Worm (Caenorhabditis elegans) whole organism, young adult: ENCODE measurements around the gene C08E8.1.

Experiments used
- B0261.1 ChIP-seq: sonication (generic microtip); optimal IDR thresholded peaks from 2 replicates; lab custom pipeline; 2016; ENCODE audit warnings: mild to moderate bottlenecking, missing genetic modification characterization, moderate library complexity, missing compliant biosample characterization
- B0336.3 ChIP-seq: fragments of 200-800 bp; sonication (Bioruptor generic); IDR thresholded peaks from 2 replicates; pipeline ENCODE4 v1.3.6; 2022; ENCODE audit warnings: missing genetic modification characterization, missing compliant biosample characterization
- C17E4.6 ChIP-seq: fragments of 200-800 bp; sonication (Bioruptor generic); IDR thresholded peaks from 2 replicates; pipeline ENCODE4 v1.3.6; 2022; ENCODE audit warnings: missing genetic modification reagents, missing genetic modification characterization, missing compliant biosample characterization
- D2030.7 ChIP-seq: fragments of 200-800 bp; sonication (Bioruptor generic); IDR thresholded peaks from 2 replicates; pipeline ENCODE4 v1.3.6; 2022; ENCODE audit warnings: missing genetic modification reagents, missing genetic modification characterization, missing compliant biosample characterization
- F22D6.2 ChIP-seq: sonication (generic microtip); optimal IDR thresholded peaks from 2 replicates; lab custom pipeline; 2016; ENCODE audit warnings: mild to moderate bottlenecking, missing genetic modification characterization, missing compliant biosample characterization
- F39B2.1 ChIP-seq: fragments of 200-800 bp; sonication (Bioruptor generic); IDR thresholded peaks from 2 replicates; pipeline ENCODE4 v1.3.6; 2022; ENCODE audit warnings: missing genetic modification reagents, missing genetic modification characterization, missing compliant biosample characterization
- F55B11.4 ChIP-seq: sonication (generic microtip); optimal IDR thresholded peaks from 2 replicates; lab custom pipeline; 2016; ENCODE audit warnings: missing compliant biosample characterization, missing genetic modification characterization, borderline replicate concordance; ENCODE audit not compliant: insufficient read depth
- F57A8.1 ChIP-seq: fragments of 200-800 bp; sonication (Bioruptor generic); optimal IDR thresholded peaks from 2 replicates; lab custom pipeline; 2018; ENCODE audit warnings: mild to moderate bottlenecking, missing genetic modification characterization, moderate library complexity, missing compliant biosample characterization
- K11D2.4 ChIP-seq: fragments of 200-800 bp; sonication (Bioruptor generic); IDR thresholded peaks from 2 replicates; pipeline ENCODE4 v1.3.6; 2022; ENCODE audit warnings: missing genetic modification reagents, missing genetic modification characterization, missing compliant biosample characterization
- T07F8.4 ChIP-seq: sonication (generic microtip); optimal IDR thresholded peaks from 2 replicates; lab custom pipeline; 2016; ENCODE audit warnings: mild to moderate bottlenecking, missing genetic modification characterization, moderate library complexity, missing compliant biosample characterization
- T26A5.8 ChIP-seq: sonication (generic microtip); optimal IDR thresholded peaks from 2 replicates; lab custom pipeline; 2016; ENCODE audit warnings: missing genetic modification characterization, missing compliant biosample characterization
- Y56A3A.18 ChIP-seq: fragments of 200-800 bp; sonication (Bioruptor generic); IDR thresholded peaks from 2 replicates; pipeline ENCODE4 v1.3.6; 2022; ENCODE audit warnings: missing genetic modification reagents, missing genetic modification characterization, missing compliant biosample characterization
- bed-2 ChIP-seq: fragments of 200-800 bp; sonication (Bioruptor generic); IDR thresholded peaks from 2 replicates; pipeline ENCODE4 v1.3.6; 2022; ENCODE audit warnings: missing genetic modification reagents, missing genetic modification characterization, missing compliant biosample characterization
- ccch-3 ChIP-seq: fragments of 200-800 bp; sonication (Bioruptor generic); optimal IDR thresholded peaks from 2 replicates; lab custom pipeline; 2018; ENCODE audit warnings: mild to moderate bottlenecking, missing genetic modification characterization, missing compliant biosample characterization
- ceh-58 ChIP-seq: fragments of 200-800 bp; sonication (Bioruptor generic); IDR thresholded peaks from 2 replicates; pipeline ENCODE4 v1.3.6; 2022; ENCODE audit warnings: missing genetic modification characterization, missing compliant biosample characterization
- ceh-91 ChIP-seq: fragments of 200-800 bp; sonication (Bioruptor generic); IDR thresholded peaks from 2 replicates; pipeline ENCODE4 v1.3.6; 2022; ENCODE audit warnings: missing genetic modification reagents, missing genetic modification characterization, missing compliant biosample characterization
- die-1 ChIP-seq: sonication (generic microtip); optimal IDR thresholded peaks from 2 replicates; lab custom pipeline; 2016; ENCODE audit warnings: missing genotype, mild to moderate bottlenecking, missing genetic modification characterization, missing compliant biosample characterization
- egl-18 ChIP-seq: fragments of 200-800 bp; sonication (Bioruptor generic); IDR thresholded peaks from 2 replicates; pipeline ENCODE4 v1.3.6; 2022; ENCODE audit warnings: missing genetic modification reagents, missing genetic modification characterization, missing compliant biosample characterization
- egl-44 ChIP-seq: fragments of 200-800 bp; sonication (Bioruptor generic); IDR thresholded peaks from 2 replicates; pipeline ENCODE4 v1.3.6; 2022; ENCODE audit warnings: missing genetic modification reagents, missing genetic modification characterization, missing compliant biosample characterization
- egrh-3 ChIP-seq: fragments of 200-800 bp; sonication (Bioruptor generic); IDR thresholded peaks from 2 replicates; pipeline ENCODE4 v1.3.6; 2022; ENCODE audit warnings: missing genetic modification reagents, missing genetic modification characterization, missing compliant biosample characterization
- gei-17 ChIP-seq: fragments of 200-800 bp; sonication (Bioruptor generic); optimal IDR thresholded peaks from 2 replicates; lab custom pipeline; 2018; ENCODE audit warnings: mild to moderate bottlenecking, missing genetic modification characterization, missing compliant biosample characterization
- him-1 ChIP-seq: sonication (generic microtip); optimal IDR thresholded peaks from 2 replicates; lab custom pipeline; 2016; ENCODE audit warnings: missing genotype, missing genetic modification reagents, missing genetic modification characterization, missing compliant biosample characterization
- let-607 ChIP-seq, 2 experiments: fragments of 200-800 bp in 1 of 2; sonication (Bioruptor generic) in 1 of 2; sonication (generic microtip) in 1 of 2; optimal IDR thresholded peaks; 2 replicates each; lab custom pipeline; 2016 to 2018; ENCODE audit warnings: mild to moderate bottlenecking in 2 of 2, missing compliant biosample characterization in 2 of 2, missing genetic modification characterization in 2 of 2, moderate library complexity in 2 of 2, missing genotype in 1 of 2
- lin-26 ChIP-seq: fragments of 200-800 bp; sonication (Bioruptor generic); IDR thresholded peaks from 2 replicates; pipeline ENCODE4 v1.3.6; 2022; ENCODE audit warnings: missing genetic modification reagents, missing genetic modification characterization, missing compliant biosample characterization
- lin-54 ChIP-seq: fragments of 200-800 bp; sonication (Bioruptor generic); optimal IDR thresholded peaks from 2 replicates; lab custom pipeline; 2018; ENCODE audit warnings: mild to moderate bottlenecking, missing genetic modification characterization, missing compliant biosample characterization
- lsl-1 ChIP-seq: fragments of 200-800 bp; sonication (Bioruptor generic); optimal IDR thresholded peaks from 2 replicates; lab custom pipeline; 2018; ENCODE audit warnings: mild to moderate bottlenecking, missing genetic modification characterization, moderate library complexity, missing compliant biosample characterization
- lsy-27 ChIP-seq: sonication (generic microtip); optimal IDR thresholded peaks from 2 replicates; lab custom pipeline; 2017; ENCODE audit warnings: missing genetic modification characterization, mild to moderate bottlenecking, missing compliant biosample characterization, antibody characterized with exemption, missing genotype, borderline replicate concordance; ENCODE audit not compliant: insufficient read depth
- madf-10 ChIP-seq: sonication (generic microtip); optimal IDR thresholded peaks from 2 replicates; lab custom pipeline; 2016; ENCODE audit warnings: mild to moderate bottlenecking, missing genetic modification characterization, missing compliant biosample characterization
- madf-3 ChIP-seq: fragments of 200-800 bp; sonication (Bioruptor generic); IDR thresholded peaks from 2 replicates; pipeline ENCODE4 v1.3.6; 2022; ENCODE audit warnings: missing genetic modification reagents, missing genetic modification characterization, missing compliant biosample characterization
- mes-4 ChIP-seq: sonication (generic microtip); optimal IDR thresholded peaks from 2 replicates; lab custom pipeline; 2016; ENCODE audit warnings: missing genotype, missing genetic modification characterization, missing compliant biosample characterization
- mxl-1 ChIP-seq: sonication (generic microtip); optimal IDR thresholded peaks from 2 replicates; lab custom pipeline; 2016; ENCODE audit warnings: missing genetic modification characterization, missing compliant biosample characterization
- nfyb-1 ChIP-seq: fragments of 200-800 bp; sonication (Bioruptor generic); IDR thresholded peaks from 2 replicates; pipeline ENCODE4 v1.3.6; 2022; ENCODE audit warnings: missing genetic modification reagents, missing genetic modification characterization, missing compliant biosample characterization
- nhr-80 ChIP-seq: sonication (generic microtip); optimal IDR thresholded peaks from 2 replicates; lab custom pipeline; 2016; ENCODE audit warnings: missing genetic modification characterization, missing compliant biosample characterization
- nhr-90 ChIP-seq: sonication (generic microtip); optimal IDR thresholded peaks from 2 replicates; lab custom pipeline; 2016; ENCODE audit warnings: missing genotype, mild to moderate bottlenecking, missing genetic modification characterization, missing compliant biosample characterization
- rcor-1 ChIP-seq: fragments of 200-800 bp; sonication (Bioruptor generic); IDR thresholded peaks from 2 replicates; pipeline ENCODE4 v1.3.6; 2022; ENCODE audit warnings: missing genetic modification reagents, missing genetic modification characterization, missing compliant biosample characterization
- repo-1 ChIP-seq: sonication (generic microtip); optimal IDR thresholded peaks from 2 replicates; lab custom pipeline; 2017; ENCODE audit warnings: mild to moderate bottlenecking, missing genetic modification characterization, missing compliant biosample characterization
- rpc-1 ChIP-seq, 2 experiments: fragments of 150-350 bp in 1 of 2; sonication (generic microtip) in 1 of 2; optimal IDR thresholded peaks; 2 replicates each; lab custom pipeline; 2014 to 2018; ENCODE audit warnings: missing biosample characterization in 1 of 2, missing genetic modification characterization in 1 of 2, missing genetic modification reagents in 1 of 2, missing genotype in 1 of 2
- sea-2 ChIP-seq: fragments of 200-800 bp; sonication (Bioruptor generic); IDR thresholded peaks from 2 replicates; pipeline ENCODE4 v1.3.6; 2022; ENCODE audit warnings: missing genetic modification characterization, missing compliant biosample characterization
- snpc-4 ChIP-seq, 5 experiments: fragments of 150-350 bp in 1 of 5; sonication (generic microtip) in 4 of 5; optimal IDR thresholded peaks; 2 replicates each; lab custom pipeline; 2014 to 2018; ENCODE audit warnings: missing genetic modification characterization in 5 of 5, missing biosample characterization in 3 of 5, antibody characterized with exemption in 2 of 5, mild to moderate bottlenecking in 2 of 5, missing compliant biosample characterization in 2 of 5, missing genotype in 2 of 5, moderate library complexity in 2 of 5, missing genetic modification reagents in 1 of 5
- somi-1 ChIP-seq: fragments of 200-800 bp; sonication (Bioruptor generic); optimal IDR thresholded peaks from 2 replicates; lab custom pipeline; 2018; ENCODE audit warnings: mild to moderate bottlenecking, missing genetic modification characterization, missing compliant biosample characterization
- sptf-2 ChIP-seq: fragments of 200-800 bp; sonication (Bioruptor generic); optimal IDR thresholded peaks from 2 replicates; lab custom pipeline; 2018; ENCODE audit warnings: mild to moderate bottlenecking, missing genetic modification characterization, missing compliant biosample characterization
- tbp1 ChIP-seq: fragments of 200-800 bp; sonication (Bioruptor generic); optimal IDR thresholded peaks from 2 replicates; lab custom pipeline; 2018; ENCODE audit warnings: mild to moderate bottlenecking, missing genetic modification characterization, missing compliant biosample characterization
- ztf-18 ChIP-seq: sonication (generic microtip); optimal IDR thresholded peaks from 2 replicates; lab custom pipeline; 2016; ENCODE audit warnings: missing genotype, mild to moderate bottlenecking, missing genetic modification characterization, missing compliant biosample characterization

C08E8.1 gene

DNA sequence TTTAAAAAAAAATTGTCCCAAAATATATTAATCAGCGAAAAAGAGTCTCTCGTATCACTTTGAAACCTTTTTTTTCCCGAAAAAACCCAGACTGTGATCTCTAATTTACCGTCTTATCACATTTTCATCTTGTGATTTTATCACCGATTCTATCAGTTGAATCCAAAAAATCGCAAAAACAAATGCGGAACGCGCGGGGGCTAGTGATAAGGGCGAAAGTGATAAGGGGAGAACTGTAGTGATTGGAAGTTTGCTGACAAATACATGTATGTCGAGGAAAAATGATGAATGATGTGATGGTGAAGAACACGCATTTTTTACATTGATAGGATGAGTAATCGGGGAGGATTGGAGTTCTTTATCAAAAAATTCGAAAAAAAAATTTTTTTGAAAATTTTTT lies 16.2 kb downstream of the C08E8.1 start (continued):
- TF ChIP-seq F22D6.2 (tag; lab: Kevin White, UChicago) (peak; percentile 73), madf-10 (tag; lab: Kevin White, UChicago) (peak; percentile 40), egl-18 (no peak), F39B2.1 (GFP tag; lab: Robert Waterston, UW) (no peak), snpc-4 (GFP tag; optimal IDR thresholded peaks at IDR 0.05; lab: Kevin White, UChicago) (no peak), snpc-4 (tag; optimal IDR thresholded peaks at IDR 0.05; lab: Kevin White, UChicago) (peak in 2 of 4 experiments; percentile 5 to 76), lin-54 (GFP tag; lab: Kevin White, UChicago) (no peak), nfyb-1 (GFP tag; lab: Robert Waterston, UW) (0 out of 2 replicates have a peak, but pooled peaks have one; percentile 57), lsy-27 (tag; lab: Kevin White, UChicago) (no peak), K11D2.4 (GFP tag; lab: Robert Waterston, UW) (peak; percentile 57; the same call in 1 of the 2 replicates), egl-44 (GFP tag; lab: Robert Waterston, UW) (peak; percentile 83; the same call in 1 of the 2 replicates), mes-4 (no peak), B0336.3 (GFP tag; lab: Robert Waterston, UW) (peak; percentile 77), egrh-3 (GFP tag; lab: Robert Waterston, UW) (no peak), repo-1 (tag; lab: Kevin White, UChicago) (peak; percentile 13), sea-2 (GFP tag; lab: Robert Waterston, UW) (no peak), rpc-1 (optimal IDR thresholded peaks at IDR 0.05; lab: Kevin White, UChicago) (no peak), rpc-1 (tag; optimal IDR thresholded peaks at IDR 0.05; lab: Kevin White, UChicago) (no peak), die-1 (no peak), bed-2 (GFP tag; lab: Robert Waterston, UW) (no peak), nhr-90 (peak; percentile 62), T26A5.8 (no peak)

DNA sequence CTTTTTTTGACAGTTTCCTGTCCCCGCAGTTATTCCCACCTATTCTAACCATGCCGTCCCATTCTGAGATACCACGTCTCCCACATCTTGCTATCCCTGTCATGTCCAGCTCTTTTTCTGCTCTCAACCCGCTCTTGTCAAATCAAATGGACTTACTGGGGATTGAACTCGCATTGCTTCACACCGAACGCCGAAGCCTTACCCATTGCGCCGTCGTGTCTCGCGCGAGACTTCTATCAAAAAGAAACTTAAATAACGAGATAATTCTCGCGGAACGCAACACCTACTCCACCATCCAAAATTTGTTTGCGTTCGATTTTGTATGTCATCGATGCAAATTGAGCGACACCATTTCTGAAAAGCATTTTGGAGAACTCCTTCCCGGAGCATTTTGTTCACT lies 18.1 kb downstream of the C08E8.1 start:
- TF ChIP-seq rpc-1 (optimal IDR thresholded peaks at IDR 0.05; lab: Kevin White, UChicago) = peak; percentile 33
- peak; percentile 63 for TF ChIP-seq rpc-1 (tag; optimal IDR thresholded peaks at IDR 0.05; lab: Kevin White, UChicago)
- TF ChIP-seq F55B11.4 = no peak
- TF ChIP-seq ztf-18 (tag; lab: Kevin White, UChicago) = peak; percentile 18
- TF ChIP-seq D2030.7 (GFP tag; lab: Robert Waterston, UW) = peak; percentile 38
- peak; percentile 31 for TF ChIP-seq B0261.1
- TF ChIP-seq tbp1 = peak; percentile 68
- TF ChIP-seq lin-26 (GFP tag; lab: Robert Waterston, UW) = 0 out of 2 replicates have a peak, but pooled peaks have one; percentile 47
- TF ChIP-seq madf-3 (GFP tag; lab: Robert Waterston, UW) = 0 out of 2 replicates have a peak, but pooled peaks have one; percentile 43
- TF ChIP-seq F22D6.2 (tag; lab: Kevin White, UChicago) = no peak

DNA sequence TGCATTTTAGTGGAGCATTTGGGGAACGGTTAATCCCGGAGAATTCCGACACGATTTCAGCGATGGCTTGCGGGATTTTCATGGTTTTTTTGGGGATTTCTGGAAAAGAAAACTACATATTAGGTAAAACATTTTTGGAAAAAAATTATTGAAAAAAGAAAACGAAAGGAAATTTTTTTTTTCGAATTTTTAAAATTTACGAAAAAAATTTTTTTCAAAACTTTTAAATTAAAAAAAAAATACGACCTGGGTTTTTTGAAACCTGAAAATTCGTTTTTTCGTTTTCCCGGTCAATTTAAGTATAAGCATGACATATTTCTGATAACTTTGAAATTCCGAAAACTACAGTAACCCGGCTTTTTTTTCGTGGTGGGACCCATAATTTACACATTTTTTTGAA lies 22.5 kb downstream of the C08E8.1 start, which contains the start of gene C08E8.10:
Gene C08E8.10, minus strand, starts transcription at position 101 of the 400 bp plus-strand sequence.
- no peak for TF ChIP-seq ceh-58
- TF ChIP-seq gei-17 (GFP tag; lab: Kevin White, UChicago) = no peak
- no peak for TF ChIP-seq T26A5.8
- no peak for TF ChIP-seq nhr-80 (tag; lab: Kevin White, UChicago)
- TF ChIP-seq let-607 (tag; optimal IDR thresholded peaks at IDR 0.05; lab: Kevin White, UChicago) = no peak
- no peak for TF ChIP-seq Y56A3A.18
- no peak for TF ChIP-seq rcor-1 (GFP tag; lab: Robert Waterston, UW)

DNA sequence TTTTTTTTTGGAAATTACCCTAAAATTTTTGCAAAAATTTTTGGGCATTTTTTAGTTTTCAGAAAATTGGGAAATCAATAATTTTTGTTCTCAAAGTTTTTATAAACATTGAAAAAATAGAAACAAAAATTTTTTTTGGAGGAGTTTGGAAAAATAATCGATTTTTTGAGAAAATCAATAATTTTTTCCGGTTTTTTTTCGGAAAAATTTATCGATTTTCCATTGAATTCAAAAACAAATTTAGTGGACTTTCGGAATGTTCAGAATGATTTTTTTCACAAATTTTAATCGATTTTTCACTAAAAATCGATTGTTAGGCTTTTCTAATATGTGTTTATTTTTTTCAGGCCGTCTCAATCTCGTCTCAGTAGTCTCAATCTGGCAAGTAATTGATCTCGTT lies 24.7 kb downstream of the C08E8.1 start:
- no peak for TF ChIP-seq sptf-2 (GFP tag; lab: Kevin White, UChicago)
- no peak for TF ChIP-seq C17E4.6
- TF ChIP-seq F57A8.1 (GFP tag; lab: Kevin White, UChicago) = no peak
- TF ChIP-seq lsl-1 (GFP tag; lab: Kevin White, UChicago) = no peak
- TF ChIP-seq somi-1 (GFP tag; lab: Kevin White, UChicago) = no peak
- TF ChIP-seq Y56A3A.18 = no peak
- no peak for TF ChIP-seq sea-2 (GFP tag; lab: Robert Waterston, UW)
- TF ChIP-seq ceh-91 (GFP tag; lab: Robert Waterston, UW) = no peak
- TF ChIP-seq T26A5.8 = no peak
- TF ChIP-seq T07F8.4 = no peak
- no peak for TF ChIP-seq ccch-3
- TF ChIP-seq mxl-1 (tag; lab: Kevin White, UChicago) = no peak
- no peak for TF ChIP-seq madf-10 (tag; lab: Kevin White, UChicago)
- no peak for TF ChIP-seq F22D6.2 (tag; lab: Kevin White, UChicago)
- TF ChIP-seq him-1 (tag; lab: Kevin White, UChicago) = no peak
- TF ChIP-seq, all 124 proteins: peak for 0
